Worm (Caenorhabditis elegans): ENCODE measurements around the gene ist-1.
A peak's percentile ranks its signal among the peaks of the same experiment; 100 is the strongest.

ist-1 gene

ce11 chrX:7175389-7175788, 48.9 kb downstream of the ist-1 start:
- TF ChIP-seq elt-1 (tag; optimal IDR thresholded peaks at IDR 0.05; ENCODE audit: borderline replicate concordance, insufficient read depth) (no peak), lin-32 (GFP tag; optimal IDR thresholded peaks at IDR 0.05) (no peak), ztf-11 (tag; optimal IDR thresholded peaks at IDR 0.05) (no peak), zip-8 (tag; optimal IDR thresholded peaks at IDR 0.05) (no peak), mab-5 (tag; optimal IDR thresholded peaks at IDR 0.05) (no peak), lsy-2 (tag; optimal IDR thresholded peaks at IDR 0.05) (no peak), ceh-43 (GFP tag; optimal IDR thresholded peaks at IDR 0.05) (no peak), nhr-12 (tag; optimal IDR thresholded peaks at IDR 0.05) (no peak), snpc-4 (tag; optimal IDR thresholded peaks at IDR 0.05) (no peak), ham-2 (GFP tag; optimal IDR thresholded peaks at IDR 0.05) (no peak), hlh-1 (tag; optimal IDR thresholded peaks at IDR 0.05) (no peak), flh-1 (GFP tag; optimal IDR thresholded peaks at IDR 0.05) (no peak), pha-4 (tag; optimal IDR thresholded peaks at IDR 0.05) (no peak), lin-13 (tag; optimal IDR thresholded peaks at IDR 0.05) (no peak), elt-3 (tag; optimal IDR thresholded peaks at IDR 0.05) (no peak), ceh-39 (tag; optimal IDR thresholded peaks at IDR 0.05) (no peak), drap-1 (GFP tag; optimal IDR thresholded peaks at IDR 0.05) (no peak)

DNA sequence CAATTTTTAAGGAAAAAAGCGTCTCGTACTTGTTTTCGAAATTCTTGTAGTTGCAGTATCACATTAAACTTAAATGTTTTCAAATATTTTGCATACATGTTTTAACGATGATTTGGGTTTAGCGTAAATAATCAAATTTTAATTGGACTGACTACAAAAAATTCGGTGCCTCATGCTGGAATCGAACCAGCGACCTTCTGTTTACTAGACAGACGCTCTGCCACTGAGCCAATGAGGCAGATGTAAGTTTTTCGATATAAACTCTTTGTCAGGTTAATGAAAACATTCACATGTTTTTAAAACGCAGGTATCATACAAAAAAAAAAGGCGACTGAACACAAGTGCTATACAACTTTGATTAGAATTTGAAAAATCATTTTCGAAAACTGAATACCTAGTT, 50.4 kb downstream of the ist-1 start:
- TF ChIP-seq nhr-76 (tag; optimal IDR thresholded peaks at IDR 0.05) (no peak), elt-3 (tag; optimal IDR thresholded peaks at IDR 0.05) (no peak), lin-32 (GFP tag; optimal IDR thresholded peaks at IDR 0.05) (no peak), nhr-12 (tag; optimal IDR thresholded peaks at IDR 0.05) (no peak), nhr-2 (tag; optimal IDR thresholded peaks at IDR 0.05) (no peak), unc-120 (tag; optimal IDR thresholded peaks at IDR 0.05; ENCODE audit: poor library complexity, severe bottlenecking) (no peak), bed-3 (GFP tag; optimal IDR thresholded peaks at IDR 0.05) (no peak), lsy-2 (tag; optimal IDR thresholded peaks at IDR 0.05) (no peak), ceh-43 (GFP tag; optimal IDR thresholded peaks at IDR 0.05) (no peak), tbx-8 (GFP tag; optimal IDR thresholded peaks at IDR 0.05) (no peak), snpc-4 (tag; optimal IDR thresholded peaks at IDR 0.05) (no peak), M03D4.4 (tag; optimal IDR thresholded peaks at IDR 0.05) (no peak), ceh-39 (tag; optimal IDR thresholded peaks at IDR 0.05) (no peak)

- TF ChIP-seq nhr-12 (tag; optimal IDR thresholded peaks at IDR 0.05) (no peak), ham-2 (GFP tag; optimal IDR thresholded peaks at IDR 0.05) (no peak), nhr-2 (tag; optimal IDR thresholded peaks at IDR 0.05) (no peak), ceh-39 (tag; optimal IDR thresholded peaks at IDR 0.05) (no peak), lsy-2 (tag; optimal IDR thresholded peaks at IDR 0.05) (no peak), ces-1 (GFP tag; optimal IDR thresholded peaks at IDR 0.05) (no peak), flh-1 (GFP tag; optimal IDR thresholded peaks at IDR 0.05) (no peak)
These were observed 50.9 kb downstream of the ist-1 start, which contains the start of gene F43E12.1 for ce11 chrX:7177341-7177740. Gene F43E12.1, plus strand, starts transcription at chrX:7177641.

- TF ChIP-seq unc-120 (tag; optimal IDR thresholded peaks at IDR 0.05; ENCODE audit: poor library complexity, severe bottlenecking) = no peak
- peak; percentile 72 for TF ChIP-seq elt-3 (tag; optimal IDR thresholded peaks at IDR 0.05)
- no peak for TF ChIP-seq sem-2 (GFP tag; optimal IDR thresholded peaks at IDR 0.05)
- peak; percentile 36 for TF ChIP-seq hlh-1 (tag; optimal IDR thresholded peaks at IDR 0.05)
- peak; percentile 86 for TF ChIP-seq pha-4 (tag; optimal IDR thresholded peaks at IDR 0.05)
- TF ChIP-seq ceh-39 (tag; optimal IDR thresholded peaks at IDR 0.05) = no peak
- peak; percentile 3 for TF ChIP-seq drap-1 (GFP tag; optimal IDR thresholded peaks at IDR 0.05)
- peak; percentile 19 for TF ChIP-seq ces-1 (GFP tag; optimal IDR thresholded peaks at IDR 0.05)
- peak; percentile 25 for TF ChIP-seq cnd-1 (tag; optimal IDR thresholded peaks at IDR 0.05)
- TF ChIP-seq lin-13 (tag; optimal IDR thresholded peaks at IDR 0.05) = no peak
- peak; percentile 92 for TF ChIP-seq nhr-237 (tag; optimal IDR thresholded peaks at IDR 0.05)
- TF ChIP-seq lsy-2 (tag; optimal IDR thresholded peaks at IDR 0.05) = peak; percentile 37
These were observed 55.2 kb downstream of the ist-1 start for ce11 chrX:7181627-7182026.

DNA sequence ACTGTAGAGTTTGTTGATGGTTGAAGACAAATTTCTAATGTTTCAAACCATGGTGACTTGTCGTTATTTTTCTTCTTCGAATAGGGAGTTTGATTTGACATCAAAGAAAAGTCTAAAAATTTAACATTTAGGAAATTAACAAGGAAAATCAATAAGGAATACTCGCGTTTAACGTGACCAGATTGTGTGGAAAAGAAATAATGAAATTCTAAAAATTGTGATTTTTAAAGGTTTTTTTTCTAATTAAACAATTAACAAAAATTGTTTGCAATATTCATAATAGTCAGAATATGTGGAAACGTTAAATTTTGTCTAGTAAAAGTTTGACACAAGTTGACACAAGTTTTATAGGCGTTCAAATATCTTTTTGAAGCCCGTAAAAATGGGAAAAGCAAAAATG, 61.2 kb downstream of the ist-1 start, which contains the start of gene C55B6.4:
TSS of gene C55B6.4 (minus strand) at position 101 of the 400 bp plus-strand sequence.
- TF ChIP-seq hlh-1 (tag; optimal IDR thresholded peaks at IDR 0.05) (no peak), lin-13 (tag; optimal IDR thresholded peaks at IDR 0.05) (no peak), ces-1 (GFP tag; optimal IDR thresholded peaks at IDR 0.05) (no peak), unc-39 (tag; optimal IDR thresholded peaks at IDR 0.05) (no peak), pha-4 (tag; optimal IDR thresholded peaks at IDR 0.05) (no peak), ceh-83 (GFP tag; optimal IDR thresholded peaks at IDR 0.05) (no peak), cnd-1 (tag; optimal IDR thresholded peaks at IDR 0.05) (no peak), ztf-11 (tag; optimal IDR thresholded peaks at IDR 0.05) (no peak), ham-2 (GFP tag; optimal IDR thresholded peaks at IDR 0.05) (no peak), mep-1 (tag; optimal IDR thresholded peaks at IDR 0.05) (no peak), elt-1 (tag; optimal IDR thresholded peaks at IDR 0.05; ENCODE audit: borderline replicate concordance, insufficient read depth) (no peak), flh-1 (GFP tag; optimal IDR thresholded peaks at IDR 0.05) (no peak), unc-120 (tag; optimal IDR thresholded peaks at IDR 0.05; ENCODE audit: poor library complexity, severe bottlenecking) (no peak), zip-8 (tag; optimal IDR thresholded peaks at IDR 0.05) (no peak), bed-3 (GFP tag; optimal IDR thresholded peaks at IDR 0.05) (no peak)
